Fruit fly (Drosophila melanogaster) whole organism, prepupa: ENCODE measurements around the gene santa-maria.
A peak's percentile ranks its signal among the peaks of the same experiment; 100 is the strongest.

ENCODE experiments used
- Blimp-1 ChIP-seq: fragments of 200-800 bp; sonication (Bioruptor generic); optimal IDR thresholded peaks from 3 replicates; lab custom pipeline; 2017; ENCODE audit warnings: missing biosample characterization, missing genetic modification characterization, mild to moderate bottlenecking, moderate library complexity, missing genetic modification reagents
- CG10631 ChIP-seq: fragments of 200-800 bp; sonication (Bioruptor generic); optimal IDR thresholded peaks from 2 replicates; lab custom pipeline; 2016; ENCODE audit warnings: missing biosample characterization, missing genetic modification characterization
- CG10669 ChIP-seq: fragments of 200-800 bp; sonication (Bioruptor generic); optimal IDR thresholded peaks from 3 replicates; lab custom pipeline; 2018; ENCODE audit warnings: missing biosample characterization, mild to moderate bottlenecking, missing genetic modification characterization, moderate library complexity
- CG11294 ChIP-seq: fragments of 200-800 bp; sonication (Bioruptor generic); IDR thresholded peaks from 2 replicates; pipeline ENCODE4 v1.3.6; 2022; ENCODE audit warnings: missing biosample characterization, missing genetic modification characterization
- CG11762 ChIP-seq: fragments of 200-800 bp; sonication (Bioruptor generic); optimal IDR thresholded peaks from 3 replicates; lab custom pipeline; 2016; ENCODE audit warnings: missing biosample characterization, missing genetic modification characterization; ENCODE audit not compliant: insufficient read depth
- CG15336 ChIP-seq: fragments of 200-800 bp; sonication (Bioruptor generic); IDR thresholded peaks from 2 replicates; pipeline ENCODE4 v1.3.6; 2022; ENCODE audit warnings: missing biosample characterization, missing genetic modification characterization
- CG1621 ChIP-seq: fragments of 200-800 bp; sonication (Bioruptor generic); optimal IDR thresholded peaks from 3 replicates; lab custom pipeline; 2018; ENCODE audit warnings: missing biosample characterization, mild to moderate bottlenecking, missing genetic modification characterization
- CG16779 ChIP-seq: fragments of 200-800 bp; sonication (Bioruptor generic); optimal IDR thresholded peaks from 3 replicates; lab custom pipeline; 2017; ENCODE audit warnings: missing biosample characterization, mild to moderate bottlenecking, missing genetic modification characterization
- CG3032 ChIP-seq: fragments of 200-800 bp; optimal IDR thresholded peaks from 2 replicates; lab custom pipeline; 2019; ENCODE audit warnings: missing biosample characterization, mild to moderate bottlenecking, missing genetic modification characterization, moderate library complexity
- CG32006 ChIP-seq: fragments of 200-800 bp; sonication (Bioruptor generic); optimal IDR thresholded peaks from 3 replicates; lab custom pipeline; 2017; ENCODE audit warnings: missing biosample characterization, mild to moderate bottlenecking, missing genetic modification characterization
- CG34406 ChIP-seq: fragments of 200-800 bp; sonication (Bioruptor generic); optimal IDR thresholded peaks from 3 replicates; lab custom pipeline; 2016; ENCODE audit warnings: missing biosample characterization, missing genetic modification characterization
- CG3919 ChIP-seq: fragments of 200-800 bp; sonication (Bioruptor generic); optimal IDR thresholded peaks from 3 replicates; lab custom pipeline; 2016; ENCODE audit warnings: missing biosample characterization, missing genetic modification characterization
- CG4318 ChIP-seq: fragments of 200-800 bp; sonication (Bioruptor generic); optimal IDR thresholded peaks from 3 replicates; lab custom pipeline; 2017; ENCODE audit warnings: missing biosample characterization, mild to moderate bottlenecking, missing genetic modification characterization
- CG6163 ChIP-seq: fragments of 200-800 bp; sonication (Bioruptor generic); IDR thresholded peaks from 3 replicates; pipeline ENCODE4 v1.3.6; 2022; ENCODE audit warnings: missing biosample characterization, missing genetic modification characterization
- CG6792 ChIP-seq: fragments of 200-800 bp; sonication (Bioruptor generic); optimal IDR thresholded peaks from 3 replicates; lab custom pipeline; 2016; ENCODE audit warnings: missing biosample characterization, missing genetic modification characterization
- CG6808 ChIP-seq: fragments of 200-800 bp; sonication (Bioruptor generic); optimal IDR thresholded peaks from 3 replicates; lab custom pipeline; 2017; ENCODE audit warnings: missing biosample characterization, missing genetic modification characterization, mild to moderate bottlenecking, moderate library complexity, missing genetic modification reagents
- CG6854 ChIP-seq: fragments of 200-800 bp; sonication (Bioruptor generic); optimal IDR thresholded peaks from 2 replicates; lab custom pipeline; 2017; ENCODE audit warnings: missing biosample characterization, mild to moderate bottlenecking, missing genetic modification characterization
- CG8119 ChIP-seq: fragments of 200-800 bp; sonication (Bioruptor generic); IDR thresholded peaks from 3 replicates; pipeline ENCODE4 v1.3.6; 2022; ENCODE audit warnings: missing biosample characterization, missing genetic modification characterization
- CG8319 ChIP-seq: fragments of 200-800 bp; sonication (Bioruptor generic); optimal IDR thresholded peaks from 3 replicates; lab custom pipeline; 2016; ENCODE audit warnings: missing biosample characterization, missing genetic modification characterization
- CG8632 ChIP-seq: fragments of 200-800 bp; sonication (Bioruptor generic); optimal IDR thresholded peaks from 3 replicates; lab custom pipeline; 2016; ENCODE audit warnings: missing biosample characterization, missing genetic modification characterization
- CG9139 ChIP-seq: fragments of 200-800 bp; sonication (Bioruptor generic); optimal IDR thresholded peaks from 3 replicates; lab custom pipeline; 2017; ENCODE audit warnings: missing biosample characterization, mild to moderate bottlenecking, missing genetic modification characterization
- Eip75B ChIP-seq: fragments of 200-800 bp; sonication (Bioruptor generic); optimal IDR thresholded peaks from 3 replicates; lab custom pipeline; 2016; ENCODE audit warnings: missing biosample characterization, missing genetic modification characterization
- Ets21C ChIP-seq: fragments of 200-800 bp; sonication (Bioruptor generic); optimal IDR thresholded peaks from 3 replicates; lab custom pipeline; 2016; ENCODE audit warnings: missing biosample characterization, missing genetic modification characterization
- Ets96B ChIP-seq: fragments of 200-800 bp; optimal IDR thresholded peaks from 2 replicates; lab custom pipeline; 2019; ENCODE audit warnings: missing biosample characterization, mild to moderate bottlenecking, missing genetic modification characterization, moderate library complexity
- Hr38 ChIP-seq: sonication (Bioruptor generic); optimal IDR thresholded peaks from 2 replicates; lab custom pipeline; 2016; ENCODE audit warnings: missing biosample characterization, missing genetic modification characterization
- Hr39 ChIP-seq: fragments of 200-800 bp; sonication (Bioruptor generic); optimal IDR thresholded peaks from 2 replicates; lab custom pipeline; 2016; ENCODE audit warnings: missing biosample characterization, missing genetic modification characterization
- Hr4 ChIP-seq: fragments of 200-800 bp; sonication (Bioruptor generic); optimal IDR thresholded peaks from 3 replicates; lab custom pipeline; 2016; ENCODE audit warnings: missing biosample characterization, missing genetic modification characterization
- Lpt ChIP-seq: fragments of 200-800 bp; sonication (Bioruptor generic); optimal IDR thresholded peaks from 3 replicates; lab custom pipeline; 2016; ENCODE audit warnings: missing biosample characterization, missing genetic modification characterization
- OdsH ChIP-seq: fragments of 200-800 bp; sonication (Bioruptor generic); optimal IDR thresholded peaks from 3 replicates; lab custom pipeline; 2016; ENCODE audit warnings: missing biosample characterization, missing genetic modification characterization
- Smox ChIP-seq: fragments of 200-800 bp; sonication (Bioruptor generic); optimal IDR thresholded peaks from 3 replicates; lab custom pipeline; 2016; ENCODE audit warnings: missing biosample characterization, missing genetic modification characterization
- Sox102F ChIP-seq: fragments of 200-800 bp; sonication (Bioruptor generic); optimal IDR thresholded peaks from 2 replicates; lab custom pipeline; 2016; ENCODE audit warnings: missing biosample characterization, mild to moderate bottlenecking, missing genetic modification characterization
- Sox14 ChIP-seq: fragments of 200-800 bp; sonication (Bioruptor generic); optimal IDR thresholded peaks from 3 replicates; lab custom pipeline; 2016; ENCODE audit warnings: missing biosample characterization, missing genetic modification characterization
- achi ChIP-seq: fragments of 200-800 bp; sonication (Bioruptor generic); optimal IDR thresholded peaks from 3 replicates; lab custom pipeline; 2016; ENCODE audit warnings: missing biosample characterization, missing genetic modification characterization
- acj6 ChIP-seq: fragments of 200-800 bp; sonication (Bioruptor generic); optimal IDR thresholded peaks from 3 replicates; lab custom pipeline; 2016; ENCODE audit warnings: missing biosample characterization, missing genetic modification characterization
- cyc ChIP-seq: fragments of 200-800 bp; sonication (Bioruptor generic); optimal IDR thresholded peaks from 3 replicates; lab custom pipeline; 2016; ENCODE audit warnings: missing biosample characterization, missing genetic modification characterization
- dac ChIP-seq: fragments of 200-800 bp; sonication (Bioruptor generic); optimal IDR thresholded peaks from 2 replicates; lab custom pipeline; 2017; ENCODE audit warnings: missing biosample characterization, mild to moderate bottlenecking, missing genetic modification characterization
- dsx ChIP-seq: fragments of 200-800 bp; optimal IDR thresholded peaks from 3 replicates; lab custom pipeline; 2019; ENCODE audit warnings: missing biosample characterization, mild to moderate bottlenecking, missing genetic modification characterization, moderate library complexity; ENCODE audit not compliant: poor library complexity, severe bottlenecking
- eg ChIP-seq: fragments of 200-800 bp; sonication (Bioruptor generic); IDR thresholded peaks from 3 replicates; pipeline ENCODE4 v1.3.6; 2022; ENCODE audit warnings: missing biosample characterization, missing genetic modification characterization
- esn ChIP-seq: fragments of 200-800 bp; sonication (Bioruptor generic); optimal IDR thresholded peaks from 2 replicates; lab custom pipeline; 2016; ENCODE audit warnings: missing biosample characterization, mild to moderate bottlenecking, missing genetic modification characterization, moderate library complexity
- fd59A ChIP-seq: fragments of 200-800 bp; sonication (Bioruptor generic); optimal IDR thresholded peaks from 2 replicates; lab custom pipeline; 2017; ENCODE audit warnings: missing biosample characterization, mild to moderate bottlenecking, missing genetic modification characterization, missing genetic modification reagents
- fd85E ChIP-seq: fragments of 200-800 bp; sonication (Bioruptor generic); optimal IDR thresholded peaks from 3 replicates; lab custom pipeline; 2016; ENCODE audit warnings: missing biosample characterization, missing genetic modification characterization
- fkh ChIP-seq: fragments of 200-800 bp; sonication (Bioruptor generic); optimal IDR thresholded peaks from 3 replicates; lab custom pipeline; 2017; ENCODE audit warnings: missing biosample characterization, mild to moderate bottlenecking, missing genetic modification characterization, moderate library complexity
- lz ChIP-seq: fragments of 200-800 bp; sonication (Bioruptor generic); optimal IDR thresholded peaks from 3 replicates; lab custom pipeline; 2016; ENCODE audit warnings: missing biosample characterization, missing genetic modification characterization
- net ChIP-seq: fragments of 200-800 bp; sonication (Bioruptor generic); optimal IDR thresholded peaks from 3 replicates; lab custom pipeline; 2016; ENCODE audit warnings: missing biosample characterization, missing genetic modification characterization
- pdm3 ChIP-seq: fragments of 200-800 bp; sonication (Bioruptor generic); optimal IDR thresholded peaks from 3 replicates; lab custom pipeline; 2016; ENCODE audit warnings: missing biosample characterization, missing genetic modification characterization
- salr ChIP-seq, 2 experiments: fragments of 200-800 bp; sonication (Bioruptor generic); optimal IDR thresholded peaks; 3 replicates each; lab custom pipeline; 2016 to 2018; ENCODE audit warnings: missing biosample characterization in 2 of 2, missing genetic modification characterization in 2 of 2, mild to moderate bottlenecking in 1 of 2
- spab ChIP-seq: fragments of 200-800 bp; sonication (Bioruptor generic); optimal IDR thresholded peaks from 2 replicates; lab custom pipeline; 2017; ENCODE audit warnings: missing biosample characterization, mild to moderate bottlenecking, missing genetic modification characterization, missing genetic modification reagents
- ss ChIP-seq, 2 experiments: fragments of 200-800 bp; sonication (Bioruptor generic); optimal IDR thresholded peaks; 2 replicates in 1 of 2; 3 replicates in 1 of 2; lab custom pipeline; 2017 to 2018; ENCODE audit warnings: mild to moderate bottlenecking in 2 of 2, missing biosample characterization in 2 of 2, missing genetic modification characterization in 2 of 2, moderate library complexity in 1 of 2
- svp ChIP-seq: fragments of 200-800 bp; sonication (Bioruptor generic); peaks from one replicate; lab custom pipeline; 2016; ENCODE audit warnings: missing biosample characterization, missing genetic modification characterization
- topi ChIP-seq: fragments of 200-800 bp; sonication (Bioruptor generic); optimal IDR thresholded peaks from 3 replicates; lab custom pipeline; 2016; ENCODE audit warnings: missing biosample characterization, missing genetic modification characterization
- vri ChIP-seq: fragments of 200-800 bp; sonication (Bioruptor generic); optimal IDR thresholded peaks from 3 replicates; lab custom pipeline; 2016; ENCODE audit warnings: missing biosample characterization, mild to moderate bottlenecking, missing genetic modification characterization

The santa-maria gene

DNA sequence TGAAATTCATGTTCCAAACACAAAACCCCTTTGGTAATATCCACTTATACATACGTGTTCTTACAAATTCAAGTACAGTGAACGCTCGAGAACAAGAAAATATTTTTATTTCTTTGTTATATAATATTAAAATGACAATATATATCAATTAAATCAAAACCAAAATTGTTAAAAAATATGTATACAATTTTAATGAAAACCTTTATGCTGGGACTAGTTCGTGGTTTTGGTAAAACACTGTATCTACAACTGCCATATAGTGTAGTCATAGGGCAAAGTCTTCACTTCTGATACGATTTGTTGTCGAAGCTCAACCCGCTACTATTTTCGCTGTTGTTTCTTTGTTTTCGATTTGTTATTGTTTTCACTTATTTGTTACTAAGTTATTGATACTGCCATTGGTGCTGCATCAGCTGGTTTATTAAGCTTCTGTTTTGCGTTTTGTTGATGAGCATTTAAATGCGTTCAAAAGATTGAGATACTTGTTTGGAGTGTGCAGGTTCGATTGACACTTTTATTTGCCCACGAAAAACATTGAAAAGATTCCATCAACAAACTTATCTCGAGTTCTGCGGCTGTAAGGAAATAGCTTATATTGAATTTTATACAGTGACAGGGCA, 16.2 kb downstream of the santa-maria start:
- TF ChIP-seq CG8119: peak; percentile 67
- peak; percentile 35 for TF ChIP-seq Ets96B (tag; lab: Kevin White, UChicago)
- TF ChIP-seq Blimp-1 (GFP tag; lab: Kevin White, UChicago): no peak
- TF ChIP-seq lz (GFP tag; lab: Kevin White, UChicago): no peak
- TF ChIP-seq CG32006 (GFP tag; lab: Kevin White, UChicago): peak; percentile 23
- TF ChIP-seq CG3032 (tag; lab: Kevin White, UChicago): no peak
- no peak for TF ChIP-seq Smox (GFP tag; lab: Kevin White, UChicago)
- no peak for TF ChIP-seq CG3919 (GFP tag; lab: Kevin White, UChicago)
- no peak for TF ChIP-seq salr (GFP tag; optimal IDR thresholded peaks at IDR 0.05; lab: Kevin White, UChicago)
- no peak for TF ChIP-seq Ets21C (GFP tag; lab: Kevin White, UChicago)
- no peak for TF ChIP-seq fkh
- peak; percentile 28 for TF ChIP-seq achi (GFP tag; lab: Kevin White, UChicago)
- TF ChIP-seq net (GFP tag; lab: Kevin White, UChicago): peak; percentile 43
- TF ChIP-seq CG15336 (GFP tag; lab: Robert Waterston, UW): peak; percentile 67
- TF ChIP-seq CG1621: no peak
- TF ChIP-seq OdsH (GFP tag; lab: Kevin White, UChicago): peak; percentile 35
- TF ChIP-seq pdm3: no peak
- no peak for TF ChIP-seq CG6163
- no peak for TF ChIP-seq CG4318 (GFP tag; lab: Kevin White, UChicago)
- peak; percentile 12 to 57 for TF ChIP-seq ss (GFP tag; optimal IDR thresholded peaks at IDR 0.05; lab: Kevin White, UChicago)
- peak; percentile 36 for TF ChIP-seq CG6854 (GFP tag; lab: Kevin White, UChicago)
- TF ChIP-seq fd59A (GFP tag; lab: Kevin White, UChicago): no peak
- peak; percentile 76 for TF ChIP-seq svp (GFP tag; lab: Kevin White, UChicago)
- TF ChIP-seq CG34406: peak; percentile 36
- no peak for TF ChIP-seq fd85E (GFP tag; lab: Kevin White, UChicago)
- TF ChIP-seq Lpt: no peak
- no peak for TF ChIP-seq CG8319 (GFP tag; lab: Kevin White, UChicago)
- peak; percentile 60; the same call in 2 of the 3 replicates for TF ChIP-seq eg (GFP tag; lab: Robert Waterston, UW)
- peak; percentile 21 for TF ChIP-seq CG10631 (GFP tag; lab: Kevin White, UChicago)
- TF ChIP-seq spab: peak; percentile 5
- TF ChIP-seq Sox102F (GFP tag; lab: Kevin White, UChicago): peak; percentile 23
- TF ChIP-seq Hr4 (GFP tag; lab: Kevin White, UChicago): peak; percentile 14
- TF ChIP-seq Eip75B: no peak
- peak; percentile 44 for TF ChIP-seq Sox14
- TF ChIP-seq vri (GFP tag; lab: Kevin White, UChicago): no peak
- peak; percentile 11 for TF ChIP-seq CG10669 (GFP tag; lab: Kevin White, UChicago)
- no peak for TF ChIP-seq Hr38
- TF ChIP-seq CG16779: peak; percentile 54
- peak; percentile 45 for TF ChIP-seq CG9139 (GFP tag; lab: Kevin White, UChicago)
- peak; percentile 20 for TF ChIP-seq cyc (GFP tag; lab: Kevin White, UChicago)
- peak; percentile 57 for TF ChIP-seq esn (GFP tag; lab: Kevin White, UChicago)
- TF ChIP-seq CG6792 (GFP tag; lab: Kevin White, UChicago): peak; percentile 36
- no peak for TF ChIP-seq CG11294 (GFP tag; lab: Robert Waterston, UW)
- TF ChIP-seq CG6808 (GFP tag; lab: Kevin White, UChicago): peak; percentile 40
- no peak for TF ChIP-seq acj6 (GFP tag; lab: Kevin White, UChicago)
- no peak for TF ChIP-seq dac
- TF ChIP-seq Hr39: no peak
- TF ChIP-seq CG11762: peak; percentile 14
- peak; percentile 32 for TF ChIP-seq dsx (GFP tag; lab: Kevin White, UChicago)
- peak; percentile 18 for TF ChIP-seq topi (GFP tag; lab: Kevin White, UChicago)
- TF ChIP-seq CG8632 (GFP tag; lab: Kevin White, UChicago): no peak
